Worm (Caenorhabditis elegans) whole organism, mixed stage, embryonic: ENCODE measurements around the gene C43H6.6.

Source experiments
- M03D4.4 ChIP-seq: sonication (generic microtip); optimal IDR thresholded peaks from 2 replicates; lab custom pipeline; 2017; ENCODE audit warnings: mild to moderate bottlenecking, missing genetic modification characterization, missing compliant biosample characterization
- blmp-1 ChIP-seq: fragments of 150-350 bp; optimal IDR thresholded peaks from 2 replicates; lab custom pipeline; 2014; ENCODE audit warnings: missing biosample characterization, missing genetic modification characterization
- ceh-39 ChIP-seq: fragments of 150-350 bp; optimal IDR thresholded peaks from 2 replicates; lab custom pipeline; 2014; ENCODE audit warnings: missing biosample characterization, missing genetic modification characterization
- ceh-83 ChIP-seq: fragments of 200-800 bp; sonication (Bioruptor generic); optimal IDR thresholded peaks from 2 replicates; lab custom pipeline; 2018; ENCODE audit warnings: mild to moderate bottlenecking, missing genetic modification characterization, missing compliant biosample characterization
- ces-1 ChIP-seq: fragments of 150-350 bp; optimal IDR thresholded peaks from 2 replicates; lab custom pipeline; 2014; ENCODE audit warnings: missing biosample characterization, missing genetic modification reagents, missing genetic modification characterization
- cnd-1 ChIP-seq: fragments of 200-800 bp; sonication (Bioruptor generic); optimal IDR thresholded peaks from 2 replicates; lab custom pipeline; 2018; ENCODE audit warnings: mild to moderate bottlenecking, missing genetic modification characterization, missing compliant biosample characterization
- drap-1 ChIP-seq: fragments of 200-800 bp; sonication (Bioruptor generic); optimal IDR thresholded peaks from 3 replicates; lab custom pipeline; 2018; ENCODE audit warnings: mild to moderate bottlenecking, missing genetic modification characterization, missing compliant biosample characterization
- elt-1 ChIP-seq: sonication (generic microtip); optimal IDR thresholded peaks from 2 replicates; lab custom pipeline; 2017; ENCODE audit warnings: missing genetic modification characterization, mild to moderate bottlenecking, missing compliant biosample characterization, antibody characterized with exemption, moderate library complexity, borderline replicate concordance; ENCODE audit not compliant: insufficient read depth
- elt-3 ChIP-seq: fragments of 150-350 bp; optimal IDR thresholded peaks from 2 replicates; lab custom pipeline; 2014; ENCODE audit warnings: missing biosample characterization, missing genetic modification characterization
- flh-1 ChIP-seq: fragments of 200-800 bp; sonication (Bioruptor generic); optimal IDR thresholded peaks from 2 replicates; lab custom pipeline; 2018; ENCODE audit warnings: mild to moderate bottlenecking, missing genetic modification characterization, moderate library complexity, missing compliant biosample characterization
- ham-2 ChIP-seq: fragments of 200-800 bp; sonication (Bioruptor generic); optimal IDR thresholded peaks from 2 replicates; lab custom pipeline; 2018; ENCODE audit warnings: mild to moderate bottlenecking, missing genetic modification characterization, missing compliant biosample characterization
- hlh-1 ChIP-seq: fragments of 150-350 bp; optimal IDR thresholded peaks from 2 replicates; lab custom pipeline; 2014; ENCODE audit warnings: missing biosample characterization, missing genetic modification reagents, missing genetic modification characterization
- lin-13 ChIP-seq: fragments of 150-350 bp; optimal IDR thresholded peaks from 2 replicates; lab custom pipeline; 2014; ENCODE audit warnings: missing biosample characterization, missing genetic modification characterization
- lsy-2 ChIP-seq: fragments of 150-350 bp; optimal IDR thresholded peaks from 2 replicates; lab custom pipeline; 2014; ENCODE audit warnings: missing biosample characterization, missing genetic modification characterization
- mab-5 ChIP-seq: fragments of 150-350 bp; optimal IDR thresholded peaks from 2 replicates; lab custom pipeline; 2014; ENCODE audit warnings: missing biosample characterization, missing genetic modification characterization
- mls-2 ChIP-seq: sonication (generic microtip); optimal IDR thresholded peaks from 2 replicates; lab custom pipeline; 2016; ENCODE audit warnings: mild to moderate bottlenecking, missing genetic modification characterization, moderate library complexity, missing compliant biosample characterization
- nhr-12 ChIP-seq: fragments of 150-350 bp; optimal IDR thresholded peaks from 2 replicates; lab custom pipeline; 2014; ENCODE audit warnings: missing biosample characterization, missing genetic modification characterization
- nhr-2 ChIP-seq: fragments of 150-350 bp; optimal IDR thresholded peaks from 2 replicates; lab custom pipeline; 2014; ENCODE audit warnings: missing biosample characterization, missing genetic modification characterization
- nhr-237 ChIP-seq: fragments of 150-350 bp; optimal IDR thresholded peaks from 2 replicates; lab custom pipeline; 2014; ENCODE audit warnings: missing biosample characterization, missing genetic modification characterization
- nhr-28 ChIP-seq: fragments of 150-350 bp; optimal IDR thresholded peaks from 2 replicates; lab custom pipeline; 2014; ENCODE audit warnings: missing biosample characterization, missing genetic modification characterization
- nhr-76 ChIP-seq: sonication (generic microtip); optimal IDR thresholded peaks from 2 replicates; lab custom pipeline; 2017; ENCODE audit warnings: missing biosample characterization, missing genetic modification characterization
- pha-4 ChIP-seq: fragments of 150-350 bp; optimal IDR thresholded peaks from 2 replicates; lab custom pipeline; 2018; ENCODE audit warnings: missing biosample characterization, missing genetic modification reagents, missing genetic modification characterization
- sem-2 ChIP-seq: fragments of 200-800 bp; sonication (Bioruptor generic); optimal IDR thresholded peaks from 2 replicates; lab custom pipeline; 2018; ENCODE audit warnings: mild to moderate bottlenecking, missing genetic modification characterization, missing compliant biosample characterization
- snpc-4 ChIP-seq: fragments of 150-350 bp; optimal IDR thresholded peaks from 2 replicates; lab custom pipeline; 2014; ENCODE audit warnings: missing biosample characterization, missing genetic modification characterization
- sptf-1 ChIP-seq: sonication (generic microtip); optimal IDR thresholded peaks from 2 replicates; lab custom pipeline; 2017; ENCODE audit warnings: mild to moderate bottlenecking, missing genetic modification characterization, moderate library complexity, missing compliant biosample characterization
- unc-120 ChIP-seq: sonication (generic microtip); optimal IDR thresholded peaks from 2 replicates; lab custom pipeline; 2017; ENCODE audit warnings: missing genetic modification characterization, missing compliant biosample characterization; ENCODE audit not compliant: poor library complexity, severe bottlenecking
- unc-39 ChIP-seq: fragments of 150-350 bp; optimal IDR thresholded peaks from 2 replicates; lab custom pipeline; 2014; ENCODE audit warnings: missing biosample characterization, missing genetic modification characterization
- unc-62 ChIP-seq: fragments of 150-350 bp; optimal IDR thresholded peaks from 2 replicates; lab custom pipeline; 2014; ENCODE audit warnings: missing biosample characterization, missing genetic modification reagents, missing genetic modification characterization
- zip-8 ChIP-seq: fragments of 150-350 bp; optimal IDR thresholded peaks from 2 replicates; lab custom pipeline; 2014; ENCODE audit warnings: missing biosample characterization, missing genetic modification characterization
- ztf-11 ChIP-seq: fragments of 150-350 bp; optimal IDR thresholded peaks from 2 replicates; lab custom pipeline; 2014; ENCODE audit warnings: missing biosample characterization, missing genetic modification characterization

Gene C43H6.6

ce11 chrX:2410978-2411377, 15.9 kb downstream of the C43H6.6 start:
- TF ChIP-seq ham-2 (GFP tag; lab: Kevin White, UChicago) (no peak), ceh-39 (no peak), flh-1 (GFP tag; lab: Kevin White, UChicago) (no peak), blmp-1 (tag; lab: Kevin White, UChicago) (no peak), drap-1 (GFP tag; lab: Kevin White, UChicago) (no peak), nhr-12 (tag; lab: Kevin White, UChicago) (no peak), ceh-83 (GFP tag; lab: Kevin White, UChicago) (no peak), unc-120 (tag; lab: Kevin White, UChicago) (no peak), nhr-2 (no peak), nhr-76 (no peak)
- TF ChIP-seq, all 35 proteins: peak for 0

ce11 chrX:2413277-2413676, 18.2 kb downstream of the C43H6.6 start, which contains the start of gene hlh-15:
hlh-15 (minus strand) TSS chrX:2413377.
- TF ChIP-seq ceh-83 (GFP tag; lab: Kevin White, UChicago): no peak
- no peak for TF ChIP-seq ztf-11 (tag; lab: Kevin White, UChicago)
- TF ChIP-seq lin-13: no peak
- no peak for TF ChIP-seq sem-2 (GFP tag; lab: Kevin White, UChicago)
- TF ChIP-seq blmp-1 (tag; lab: Kevin White, UChicago): no peak
- no peak for TF ChIP-seq elt-1 (tag; lab: Kevin White, UChicago)
- TF ChIP-seq snpc-4 (tag; lab: Kevin White, UChicago): no peak
- no peak for TF ChIP-seq nhr-76
- TF ChIP-seq elt-3 (tag; lab: Kevin White, UChicago): no peak
- TF ChIP-seq, all 35 proteins: peak for 0

- TF ChIP-seq unc-39 (no peak), cnd-1 (tag; lab: Kevin White, UChicago) (no peak), nhr-28 (tag; lab: Kevin White, UChicago) (no peak), snpc-4 (tag; lab: Kevin White, UChicago) (no peak), ham-2 (GFP tag; lab: Kevin White, UChicago) (no peak), zip-8 (no peak), elt-1 (tag; lab: Kevin White, UChicago) (no peak), drap-1 (GFP tag; lab: Kevin White, UChicago) (no peak)
Observed at ce11 chrX:2419777-2420176, 24.7 kb downstream of the C43H6.6 start, which contains the start of gene glr-7. glr-7 (minus strand) TSS chrX:2419877.

ce11 chrX:2422123-2422522, 27.0 kb downstream of the C43H6.6 start:
- TF ChIP-seq cnd-1 (tag; lab: Kevin White, UChicago) (no peak), unc-120 (tag; lab: Kevin White, UChicago) (no peak), ztf-11 (tag; lab: Kevin White, UChicago) (no peak), nhr-28 (tag; lab: Kevin White, UChicago) (no peak), nhr-237 (tag; lab: Kevin White, UChicago) (no peak), sem-2 (GFP tag; lab: Kevin White, UChicago) (no peak), ceh-39 (no peak), elt-3 (tag; lab: Kevin White, UChicago) (no peak), mab-5 (no peak), ces-1 (GFP tag; lab: Kevin White, UChicago) (no peak), nhr-2 (no peak), elt-1 (tag; lab: Kevin White, UChicago) (no peak)

- TF ChIP-seq pha-4 (tag; lab: Kevin White, UChicago) (peak; percentile 4), ceh-39 (no peak)
Observed at ce11 chrX:2425284-2425683, 30.2 kb downstream of the C43H6.6 start.

ce11 chrX:2426932-2427331, 31.8 kb downstream of the C43H6.6 start:
- TF ChIP-seq unc-62 (GFP tag; lab: Kevin White, UChicago) (peak; percentile 54), sem-2 (GFP tag; lab: Kevin White, UChicago) (no peak), elt-1 (tag; lab: Kevin White, UChicago) (peak; percentile 30)

- TF ChIP-seq ham-2 (GFP tag; lab: Kevin White, UChicago): no peak
- TF ChIP-seq blmp-1 (tag; lab: Kevin White, UChicago): no peak
- TF ChIP-seq hlh-1 (tag; lab: Kevin White, UChicago): no peak
- no peak for TF ChIP-seq cnd-1 (tag; lab: Kevin White, UChicago)
- TF ChIP-seq unc-120 (tag; lab: Kevin White, UChicago): no peak
- TF ChIP-seq pha-4 (tag; lab: Kevin White, UChicago): no peak
- no peak for TF ChIP-seq M03D4.4 (tag; lab: Kevin White, UChicago)
- TF ChIP-seq sptf-1 (tag; lab: Kevin White, UChicago): no peak
- no peak for TF ChIP-seq lsy-2
- no peak for TF ChIP-seq nhr-76
- no peak for TF ChIP-seq drap-1 (GFP tag; lab: Kevin White, UChicago)
- TF ChIP-seq nhr-2: no peak
- no peak for TF ChIP-seq unc-39
- TF ChIP-seq mls-2 (tag; lab: Kevin White, UChicago): no peak
- TF ChIP-seq lin-13: no peak
- no peak for TF ChIP-seq ces-1 (GFP tag; lab: Kevin White, UChicago)
- TF ChIP-seq ceh-83 (GFP tag; lab: Kevin White, UChicago): no peak
- no peak for TF ChIP-seq sem-2 (GFP tag; lab: Kevin White, UChicago)
- no peak for TF ChIP-seq ceh-39
Observed at ce11 chrX:2427404-2427803, 32.3 kb downstream of the C43H6.6 start, which contains the start of gene gcy-31. gcy-31 (minus strand) TSS chrX:2427504.
